Worm (Caenorhabditis elegans) whole organism, L1 larva: Measurements from ENCODE around the gene ints-6.

ENCODE experiments used
- ceh-90 ChIP-seq: sonication (generic microtip); optimal IDR thresholded peaks from 2 replicates; lab custom pipeline; 2016; ENCODE audit warnings: missing genetic modification characterization, missing compliant biosample characterization
- egl-13 ChIP-seq: sonication (generic microtip); optimal IDR thresholded peaks from 2 replicates; lab custom pipeline; 2016; ENCODE audit warnings: missing genotype, missing genetic modification reagents, missing genetic modification characterization, missing compliant biosample characterization
- egl-27 ChIP-seq, 2 experiments: fragments of 150-350 bp in 1 of 2; sonication (generic microtip); optimal IDR thresholded peaks; 3 replicates each; lab custom pipeline; 2017 to 2018; ENCODE audit warnings: missing biosample characterization in 2 of 2, missing genetic modification characterization in 2 of 2, missing genetic modification reagents in 2 of 2
- fos-1 ChIP-seq: fragments of 150-350 bp; optimal IDR thresholded peaks from 2 replicates; lab custom pipeline; 2014; ENCODE audit warnings: missing biosample characterization, missing genetic modification characterization
- lsy-2 ChIP-seq, 2 experiments: fragments of 150-350 bp; optimal IDR thresholded peaks; 2 replicates each; lab custom pipeline; 2014; ENCODE audit warnings: missing biosample characterization in 2 of 2, missing genetic modification characterization in 2 of 2
- nhr-237 ChIP-seq: fragments of 150-350 bp; optimal IDR thresholded peaks from 2 replicates; lab custom pipeline; 2014; ENCODE audit warnings: missing biosample characterization, missing genetic modification characterization
- nhr-76 ChIP-seq: sonication (generic microtip); optimal IDR thresholded peaks from 2 replicates; lab custom pipeline; 2017; ENCODE audit warnings: missing biosample characterization, missing genetic modification characterization
- pqm-1 ChIP-seq: sonication (generic microtip); optimal IDR thresholded peaks from 3 replicates; lab custom pipeline; 2017; ENCODE audit warnings: missing biosample characterization, missing genetic modification characterization
- skn-1 ChIP-seq: fragments of 150-350 bp; optimal IDR thresholded peaks from 2 replicates; lab custom pipeline; 2014; ENCODE audit warnings: missing biosample characterization, missing genetic modification characterization
- unc-130 ChIP-seq: fragments of 150-350 bp; optimal IDR thresholded peaks from 2 replicates; lab custom pipeline; 2017; ENCODE audit warnings: missing biosample characterization, missing genetic modification characterization, inconsistent platforms
- ztf-11 ChIP-seq, 2 experiments: sonication (generic microtip); optimal IDR thresholded peaks; 2 replicates each; lab custom pipeline; 2016 to 2017; ENCODE audit warnings: missing genetic modification characterization in 2 of 2, missing biosample characterization in 1 of 2, missing compliant biosample characterization in 1 of 2

- no peak for TF ChIP-seq fos-1 (tag; lab: Kevin White, UChicago)
- TF ChIP-seq nhr-76 (tag; lab: Kevin White, UChicago), result no peak
- TF ChIP-seq egl-27 (tag; optimal IDR thresholded peaks at IDR 0.05; lab: Kevin White, UChicago), result no peak
- no peak for TF ChIP-seq ztf-11 (tag; optimal IDR thresholded peaks at IDR 0.05; lab: Kevin White, UChicago)
- TF ChIP-seq unc-130 (tag; lab: Kevin White, UChicago), result no peak
- TF ChIP-seq egl-13 (tag; lab: Kevin White, UChicago), result no peak
- TF ChIP-seq lsy-2 (tag; optimal IDR thresholded peaks at IDR 0.05; lab: Kevin White, UChicago), result no peak
- no peak for TF ChIP-seq pqm-1 (tag; lab: Kevin White, UChicago)
- no peak for TF ChIP-seq skn-1 (tag; lab: Kevin White, UChicago)
- TF ChIP-seq ceh-90 (tag; lab: Kevin White, UChicago), result no peak
- no peak for TF ChIP-seq nhr-237 (tag; lab: Kevin White, UChicago)
These were observed 17.7 kb upstream of the ints-6 start for ce11 chrIV:8673733-8674375.
